Worm (Caenorhabditis elegans): ENCODE data around the gene cpd-2.

cpd-2 gene

DNA sequence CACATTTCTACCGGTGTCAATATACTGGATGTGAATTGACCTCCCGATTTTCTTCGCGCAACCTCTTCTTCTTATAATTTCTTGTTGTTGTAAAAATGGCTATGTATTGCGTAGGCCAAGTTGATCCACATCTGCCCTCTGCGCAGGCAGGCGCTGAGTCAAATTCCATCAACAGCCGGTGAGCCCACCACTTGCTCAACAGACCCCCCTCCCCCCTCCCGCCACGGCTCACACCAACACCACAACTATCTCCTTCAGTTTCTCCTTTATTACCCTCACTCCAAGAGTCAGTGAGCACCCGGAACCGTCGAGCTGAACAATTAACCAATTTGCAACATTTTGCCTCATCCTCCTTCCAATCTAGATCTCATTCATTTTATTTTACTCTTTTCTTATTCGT lies 5.3 kb upstream of the cpd-2 start:
- TF ChIP-seq zfh-2 (GFP tag; conservative IDR thresholded peaks at IDR 0.05) = peak; percentile 70
- no peak for TF ChIP-seq ztf-25 (GFP tag; IDR thresholded peaks at IDR 0.05)
- 0 out of 2 replicates have a peak, but pooled peaks have one; percentile 12 for TF ChIP-seq nhr-120 (GFP tag; IDR thresholded peaks at IDR 0.05)

DNA sequence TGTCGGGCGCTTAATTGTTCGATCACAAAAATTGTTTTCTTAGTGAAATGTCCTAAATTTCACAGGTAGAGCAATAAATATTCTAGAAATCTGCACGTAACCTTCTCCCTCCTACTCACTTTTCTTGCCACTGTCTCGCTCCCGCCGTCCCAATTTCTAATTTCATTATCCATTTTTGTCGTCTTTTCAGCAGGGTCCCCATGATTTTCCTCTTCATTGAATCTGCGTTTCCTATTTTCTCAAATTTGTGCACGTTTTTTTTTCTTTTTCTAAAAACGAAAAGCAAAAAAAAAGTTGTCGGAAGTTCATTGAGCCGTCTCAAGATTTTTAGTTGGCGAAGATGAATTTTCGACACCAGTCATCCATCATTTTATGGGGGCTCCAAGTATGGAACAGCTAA lies 3.3 kb upstream of the cpd-2 start:
- no peak for TF ChIP-seq Y95B8A.8 (GFP tag; IDR thresholded peaks at IDR 0.05)
- no peak for TF ChIP-seq pha-4 (tag; optimal IDR thresholded peaks at IDR 0.05)
- TF ChIP-seq rcor-1 (GFP tag; IDR thresholded peaks at IDR 0.05) = no peak
- no peak for TF ChIP-seq nhr-179 (tag; optimal IDR thresholded peaks at IDR 0.05)
- no peak for TF ChIP-seq repo-1 (tag; optimal IDR thresholded peaks at IDR 0.05)
- no peak for TF ChIP-seq B0019.2 (GFP tag; conservative IDR thresholded peaks at IDR 0.05)
- TF ChIP-seq F23B12.7 (tag; optimal IDR thresholded peaks at IDR 0.05; ENCODE audit: insufficient read depth) = no peak
- no peak for TF ChIP-seq ztf-25 (GFP tag; IDR thresholded peaks at IDR 0.05)
- TF ChIP-seq efl-1 (GFP tag; optimal IDR thresholded peaks at IDR 0.05) = no peak
- no peak for TF ChIP-seq zfh-2 (GFP tag; conservative IDR thresholded peaks at IDR 0.05)
- TF ChIP-seq hlh-26 (GFP tag; conservative IDR thresholded peaks at IDR 0.05) = no peak

DNA sequence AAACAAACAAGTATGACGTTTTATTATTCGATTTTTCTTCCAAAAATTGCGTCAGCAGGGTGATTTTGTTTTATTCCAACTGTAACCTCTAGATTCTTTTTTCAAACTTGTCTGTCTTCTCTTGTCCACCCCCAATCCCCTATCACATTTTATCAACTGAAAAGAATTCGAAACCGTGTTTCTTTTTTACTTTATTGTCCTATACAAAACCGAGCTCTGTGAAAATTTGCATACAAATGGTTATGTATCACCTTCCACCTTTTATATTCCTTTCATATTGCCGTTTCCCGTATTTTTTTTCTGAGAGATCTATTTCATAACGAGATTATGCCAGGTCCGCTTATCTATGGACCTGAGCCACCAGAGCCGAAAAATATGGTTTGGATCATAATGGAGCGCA lies 5.6 kb downstream of the cpd-2 start, which contains the start of gene T27A8.7:
T27A8.7 (plus strand) TSS at position 301 of the 400 bp plus-strand sequence.
- TF ChIP-seq xnd-1 (tag; optimal IDR thresholded peaks at IDR 0.05) = no peak
- no peak for TF ChIP-seq Y67H2A.10 (GFP tag; conservative IDR thresholded peaks at IDR 0.05)
- TF ChIP-seq hmg-20 (GFP tag; IDR thresholded peaks at IDR 0.05) = no peak
- no peak for TF ChIP-seq fkh-3 (tag; optimal IDR thresholded peaks at IDR 0.05)
- TF ChIP-seq Y53F4B.3 (GFP tag; IDR thresholded peaks at IDR 0.05) = no peak
- no peak for TF ChIP-seq madf-8 (GFP tag; conservative IDR thresholded peaks at IDR 0.05)
- TF ChIP-seq hsf-1 (GFP tag; IDR thresholded peaks at IDR 0.05) = no peak
- no peak for TF ChIP-seq ztf-26 (tag; optimal IDR thresholded peaks at IDR 0.05)
- no peak for TF ChIP-seq ztf-22 (GFP tag; optimal IDR thresholded peaks at IDR 0.05)
- TF ChIP-seq ama-1 (optimal IDR thresholded peaks at IDR 0.05) = no peak
- TF ChIP-seq ama-1 (GFP tag; optimal IDR thresholded peaks at IDR 0.05) = no peak
- no peak for TF ChIP-seq ztf-25 (GFP tag; IDR thresholded peaks at IDR 0.05)
- no peak for TF ChIP-seq snpc-1.3 (tag; optimal IDR thresholded peaks at IDR 0.05; ENCODE audit: insufficient read depth)
- no peak for TF ChIP-seq attf-5 (GFP tag; optimal IDR thresholded peaks at IDR 0.05)
- no peak for TF ChIP-seq C17E4.6 (GFP tag; IDR thresholded peaks at IDR 0.05)
- no peak for TF ChIP-seq lsl-1 (GFP tag; optimal IDR thresholded peaks at IDR 0.05)
- no peak for TF ChIP-seq nhr-27 (tag; optimal IDR thresholded peaks at IDR 0.05)
- TF ChIP-seq bed-1 (GFP tag; IDR thresholded peaks at IDR 0.05) = no peak
- no peak for TF ChIP-seq ztf-18 (tag; optimal IDR thresholded peaks at IDR 0.05)

DNA sequence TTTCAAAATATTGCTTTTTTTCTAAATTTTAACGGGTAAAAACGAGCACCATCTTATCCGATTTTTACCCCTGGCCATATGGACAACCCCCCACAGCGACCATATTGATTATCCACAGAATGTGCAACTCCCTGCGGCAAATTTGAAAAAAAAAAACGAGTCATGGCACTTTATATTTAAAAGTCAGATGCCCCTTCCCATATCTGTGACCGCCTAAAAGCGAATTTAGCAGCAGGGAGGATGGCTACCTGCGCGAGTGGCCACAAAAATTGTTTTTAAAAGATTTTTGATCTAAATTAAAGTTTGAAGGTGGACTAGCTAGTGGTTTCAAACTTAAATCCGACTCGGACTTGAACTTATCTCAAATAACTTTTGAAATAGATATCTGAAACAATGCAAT lies 6.7 kb downstream of the cpd-2 start:
- TF ChIP-seq dox-1 (GFP tag; IDR thresholded peaks at IDR 0.05) (peak; percentile 98), nhr-120 (GFP tag; IDR thresholded peaks at IDR 0.05) (no peak), B0035.1 (tag; optimal IDR thresholded peaks at IDR 0.05) (peak; percentile 94), F52B5.7 (tag; optimal IDR thresholded peaks at IDR 0.05) (peak; percentile 91), ztf-26 (tag; optimal IDR thresholded peaks at IDR 0.05) (peak; percentile 99), nfyb-1 (GFP tag; IDR thresholded peaks at IDR 0.05) (peak; percentile 98), madf-3 (GFP tag; IDR thresholded peaks at IDR 0.05) (peak; percentile 74; the same call in 1 of the 2 replicates), ztf-25 (GFP tag; IDR thresholded peaks at IDR 0.05) (no peak), lsy-27 (tag; optimal IDR thresholded peaks at IDR 0.05; ENCODE audit: borderline replicate concordance, insufficient read depth) (peak; percentile 0), Y79H2A.3 (GFP tag; conservative IDR thresholded peaks at IDR 0.05) (no peak), repo-1 (tag; optimal IDR thresholded peaks at IDR 0.05) (peak; percentile 98), lir-1 (GFP tag; conservative IDR thresholded peaks at IDR 0.05) (peak; percentile 89), rcor-1 (GFP tag; IDR thresholded peaks at IDR 0.05) (peak; percentile 97), ztf-3 (GFP tag; optimal IDR thresholded peaks at IDR 0.05) (peak; percentile 90), lin-54 (GFP tag; optimal IDR thresholded peaks at IDR 0.05) (peak; percentile 93), ekl-4 (GFP tag; IDR thresholded peaks at IDR 0.05) (peak; percentile 93), atf-7 (tag; optimal IDR thresholded peaks at IDR 0.05) (peak; percentile 97), lin-40 (tag; optimal IDR thresholded peaks at IDR 0.05) (peak; percentile 99), mcd-1 (GFP tag; IDR thresholded peaks at IDR 0.05) (peak; percentile 91), nhr-179 (tag; optimal IDR thresholded peaks at IDR 0.05) (peak; percentile 9), B0336.3 (GFP tag; IDR thresholded peaks at IDR 0.05) (peak; percentile 98)
